Worm (Caenorhabditis elegans): ENCODE data around the gene Y38E10A.14.

ce11 chrII:12665019-12665418 is 40.7 kb upstream of the Y38E10A.14 start:
- no peak for TF ChIP-seq pha-4 (tag; optimal IDR thresholded peaks at IDR 0.05)
- TF ChIP-seq snpc-1.3 (tag; optimal IDR thresholded peaks at IDR 0.05; ENCODE audit: insufficient read depth) = no peak
- TF ChIP-seq ets-4 (GFP tag; optimal IDR thresholded peaks at IDR 0.05) = no peak

All from whole organism, young adult.